Worm (Caenorhabditis elegans): ENCODE data around the gene efr-3.

Gene efr-3

ce11 chrII:6345195-6346158 lies 24.5 kb upstream of the efr-3 start, which contains the start of gene C32D5.8 (continued):
- TF ChIP-seq F37D6.2 (tag; optimal IDR thresholded peaks at IDR 0.05) (no peak), F49E8.2 (tag; optimal IDR thresholded peaks at IDR 0.05; ENCODE audit: borderline replicate concordance) (no peak), dve-1 (tag; optimal IDR thresholded peaks at IDR 0.05; ENCODE audit: insufficient read depth) (peak; percentile 47), dmd-9 (GFP tag; IDR thresholded peaks at IDR 0.05) (no peak), set-16 (GFP tag; IDR thresholded peaks at IDR 0.05) (no peak), lir-3 (tag; optimal IDR thresholded peaks at IDR 0.05) (no peak), nhr-111 (GFP tag; optimal IDR thresholded peaks at IDR 0.05) (no peak), ZK546.5 (tag; optimal IDR thresholded peaks at IDR 0.05) (no peak), T26A8.4 (GFP tag; IDR thresholded peaks at IDR 0.05) (no peak), lin-39 (tag; optimal IDR thresholded peaks at IDR 0.05) (no peak), zip-11 (GFP tag; IDR thresholded peaks at IDR 0.05) (no peak), nhr-10 (tag; optimal IDR thresholded peaks at IDR 0.05) (no peak), hlh-11 (tag; optimal IDR thresholded peaks at IDR 0.05) (peak; percentile 37), saeg-2 (GFP tag; IDR thresholded peaks at IDR 0.05) (no peak), unc-39 (tag; optimal IDR thresholded peaks at IDR 0.05) (no peak), nhr-48 (tag; optimal IDR thresholded peaks at IDR 0.05) (no peak)

ce11 chrII:6344513-6344912 lies 23.6 kb upstream of the efr-3 start:
- TF ChIP-seq ama-1 (optimal IDR thresholded peaks at IDR 0.05) (no peak), daf-16 (GFP tag; optimal IDR thresholded peaks at IDR 0.05) (no peak), daf-16 (tag; optimal IDR thresholded peaks at IDR 0.05) (peak; percentile 98)

DNA sequence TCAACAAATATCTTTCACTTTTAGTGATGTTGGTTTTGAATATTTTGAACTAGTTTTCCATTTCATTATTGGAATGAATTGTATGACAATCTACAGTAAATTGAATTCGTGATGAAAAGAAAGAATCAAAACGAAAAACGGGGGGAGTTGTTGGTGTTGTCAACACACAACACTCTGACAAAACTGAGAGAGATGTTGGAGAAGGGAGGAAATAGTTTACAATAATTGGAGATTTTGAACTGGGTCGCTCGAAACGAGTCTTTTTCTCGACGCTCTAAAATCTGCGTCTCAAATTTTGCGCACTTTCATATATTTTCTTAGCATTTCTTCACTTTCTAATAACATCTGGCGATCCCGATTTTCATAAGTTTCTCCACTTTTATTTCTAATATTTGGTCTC lies 22.9 kb upstream of the efr-3 start, which contains the start of gene txt-18:
Gene txt-18 (plus strand): TSS at position 180 of the 400 bp plus-strand sequence.
- TF ChIP-seq nhr-28 (tag; optimal IDR thresholded peaks at IDR 0.05), result peak; percentile 32
- TF ChIP-seq nhr-11 (tag; optimal IDR thresholded peaks at IDR 0.05), result peak; percentile 18
- TF ChIP-seq lsy-2 (tag; optimal IDR thresholded peaks at IDR 0.05), result peak in 1 of 2 experiments; percentile 35
- TF ChIP-seq aha-1 (tag), result peak; percentile 96
- TF ChIP-seq unc-62 (GFP tag; optimal IDR thresholded peaks at IDR 0.05 in 1 of 2), result peak in 1 of 2 experiments; percentile 77
- no peak for TF ChIP-seq unc-62 (tag; optimal IDR thresholded peaks at IDR 0.05)
- peak; percentile 5 for TF ChIP-seq hlh-11 (tag; optimal IDR thresholded peaks at IDR 0.05)
- TF ChIP-seq snpc-4 (tag; optimal IDR thresholded peaks at IDR 0.05), result no peak
- TF ChIP-seq tra-1 (GFP tag; IDR thresholded peaks at IDR 0.05), result no peak

DNA sequence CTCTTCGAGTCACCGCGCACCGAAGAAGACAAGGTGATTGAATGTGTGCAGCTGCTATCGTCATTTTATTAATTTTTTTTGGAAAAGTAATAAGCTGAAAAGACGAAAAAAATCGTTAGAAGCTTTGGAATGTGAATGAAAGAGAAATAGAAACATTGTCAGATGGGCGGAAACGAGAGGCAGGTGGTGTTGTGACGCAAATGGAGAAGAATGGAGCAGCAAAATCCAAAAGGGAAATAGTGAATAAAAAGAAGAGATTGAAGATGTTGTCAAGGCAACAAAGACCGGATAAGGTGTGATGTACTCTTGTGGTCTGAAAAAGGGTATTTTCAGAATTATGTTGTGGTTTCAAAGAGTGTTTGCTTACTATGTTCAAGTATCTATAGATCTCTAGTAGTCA lies 21.5 kb upstream of the efr-3 start:
- TF ChIP-seq aha-1 (tag) (peak; percentile 75), spr-3 (GFP tag; optimal IDR thresholded peaks at IDR 0.05) (no peak), unc-62 (GFP tag; optimal IDR thresholded peaks at IDR 0.05 in 1 of 2) (peak in 1 of 2 experiments; percentile 23), unc-62 (tag; optimal IDR thresholded peaks at IDR 0.05) (no peak)

DNA sequence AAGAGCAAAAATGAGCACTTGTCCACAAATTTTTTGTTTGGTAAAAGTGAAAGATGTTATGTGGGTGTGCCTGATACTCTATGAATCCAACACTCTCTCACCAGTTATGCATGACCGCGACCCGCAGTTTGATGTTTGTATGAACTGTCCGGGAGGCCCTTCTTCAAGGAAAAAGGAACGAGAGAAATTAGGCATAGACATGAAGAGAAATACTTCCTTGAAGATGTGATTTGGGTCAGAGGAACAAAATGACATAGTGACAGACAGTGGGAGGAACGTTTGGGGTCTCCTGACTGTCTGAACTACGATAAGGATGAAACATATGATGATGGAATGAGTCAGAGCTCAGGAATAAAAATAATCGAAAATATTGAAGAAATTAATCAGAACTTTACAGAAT lies 20.1 kb upstream of the efr-3 start:
- TF ChIP-seq aha-1 (tag) (peak; percentile 96), hmg-1.1 (GFP tag; IDR thresholded peaks at IDR 0.05) (no peak), hlh-11 (tag; optimal IDR thresholded peaks at IDR 0.05) (peak; percentile 19), hlh-30 (tag; optimal IDR thresholded peaks at IDR 0.05; ENCODE audit: insufficient read depth) (peak; percentile 63)

- TF ChIP-seq nhr-10 (tag; optimal IDR thresholded peaks at IDR 0.05) (no peak), F26F4.8 (GFP tag; conservative IDR thresholded peaks at IDR 0.05) (no peak), nhr-41 (GFP tag; IDR thresholded peaks at IDR 0.05) (no peak)
These were observed 19.0 kb upstream of the efr-3 start, which contains the start of gene C32D5.7 for ce11 chrII:6339948-6340347. TSS of gene C32D5.7 (minus strand) at chrII:6340048.
